Worm (Caenorhabditis elegans): ENCODE data around the gene srj-4.
A peak's percentile ranks its signal among the peaks of the same experiment; 100 is the strongest.

The srj-4 gene

DNA sequence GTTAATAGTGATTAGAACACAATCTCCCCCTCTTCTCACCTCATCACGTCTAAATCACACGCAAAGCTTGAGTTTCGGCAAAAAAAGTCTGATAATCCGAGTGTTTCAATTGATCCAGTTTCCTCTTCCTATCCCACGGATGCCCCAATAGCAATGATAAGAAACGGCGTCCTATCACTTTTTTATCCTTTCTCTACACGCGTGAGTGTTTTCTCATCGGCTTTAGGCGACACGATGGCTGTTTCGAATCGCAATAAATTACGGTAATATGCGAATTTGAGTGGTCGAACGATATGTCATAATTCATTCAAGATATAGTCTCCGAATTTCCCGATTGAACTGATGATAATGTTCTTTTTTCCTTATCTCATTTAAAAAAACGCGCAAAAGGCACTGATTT lies 36.5 kb downstream of the srj-4 start:
- TF ChIP-seq elt-3 (tag; optimal IDR thresholded peaks at IDR 0.05) (peak in 1 of 6 experiments; percentile 92), grh-1 (GFP tag; IDR thresholded peaks at IDR 0.05) (no peak), blmp-1 (tag; optimal IDR thresholded peaks at IDR 0.05) (peak; percentile 97), mab-9 (GFP tag; IDR thresholded peaks at IDR 0.05) (no peak), fkh-10 (GFP tag; optimal IDR thresholded peaks at IDR 0.05) (no peak), sptf-1 (tag; optimal IDR thresholded peaks at IDR 0.05) (no peak), lir-3 (tag; optimal IDR thresholded peaks at IDR 0.05; ENCODE audit: poor library complexity) (no peak), irx-1 (tag; optimal IDR thresholded peaks at IDR 0.05) (no peak), hlh-17 (GFP tag; optimal IDR thresholded peaks at IDR 0.05; ENCODE audit: borderline replicate concordance) (no peak), isw-1 (GFP tag; IDR thresholded peaks at IDR 0.05) (no peak), nhr-77 (tag; optimal IDR thresholded peaks at IDR 0.05) (no peak)

DNA sequence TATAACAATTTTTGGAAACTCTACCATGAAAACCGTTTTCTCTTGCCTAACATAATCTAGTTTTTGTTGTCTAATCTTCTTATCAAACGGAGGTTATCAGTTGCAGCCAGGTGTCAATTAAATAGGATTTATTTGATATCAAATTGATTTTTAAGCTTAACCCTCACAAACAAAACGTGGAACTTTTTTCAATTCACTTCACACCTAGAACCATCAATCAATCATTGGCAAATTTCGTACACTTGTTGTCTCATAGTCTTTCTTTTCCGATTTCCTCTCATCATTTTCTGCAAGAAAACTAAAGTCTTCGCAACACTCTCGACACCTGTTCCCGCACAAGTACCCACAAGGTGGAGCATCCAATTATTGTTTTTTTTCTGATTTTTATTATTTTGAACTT lies 45.7 kb downstream of the srj-4 start:
- TF ChIP-seq nhr-47 (tag; optimal IDR thresholded peaks at IDR 0.05): no peak
- TF ChIP-seq egl-27 (tag; optimal IDR thresholded peaks at IDR 0.05): no peak
- TF ChIP-seq ceh-8 (GFP tag; optimal IDR thresholded peaks at IDR 0.05): no peak
- TF ChIP-seq sup-37 (GFP tag; optimal IDR thresholded peaks at IDR 0.05): no peak
- TF ChIP-seq ceh-90 (tag; optimal IDR thresholded peaks at IDR 0.05): no peak
- TF ChIP-seq lin-14 (GFP tag; optimal IDR thresholded peaks at IDR 0.05): peak; percentile 44
- TF ChIP-seq efl-3 (GFP tag; optimal IDR thresholded peaks at IDR 0.05): no peak
- no peak for TF ChIP-seq egl-13 (tag; optimal IDR thresholded peaks at IDR 0.05)
- TF ChIP-seq C34B4.2 (tag; optimal IDR thresholded peaks at IDR 0.05): no peak
- no peak for TF ChIP-seq skn-1 (tag; optimal IDR thresholded peaks at IDR 0.05)
- no peak for TF ChIP-seq mep-1 (tag; optimal IDR thresholded peaks at IDR 0.05)
- TF ChIP-seq blmp-1 (tag; optimal IDR thresholded peaks at IDR 0.05): no peak
- no peak for TF ChIP-seq lir-3 (tag; optimal IDR thresholded peaks at IDR 0.05; ENCODE audit: poor library complexity)
- peak; percentile 24 for TF ChIP-seq rnt-1 (tag; optimal IDR thresholded peaks at IDR 0.05)
- peak; percentile 21 for TF ChIP-seq elt-2 (tag; optimal IDR thresholded peaks at IDR 0.05)
- no peak for TF ChIP-seq nhr-90 (tag; optimal IDR thresholded peaks at IDR 0.05; ENCODE audit: poor library complexity)
- TF ChIP-seq xbp-1 (tag; optimal IDR thresholded peaks at IDR 0.05): no peak

DNA sequence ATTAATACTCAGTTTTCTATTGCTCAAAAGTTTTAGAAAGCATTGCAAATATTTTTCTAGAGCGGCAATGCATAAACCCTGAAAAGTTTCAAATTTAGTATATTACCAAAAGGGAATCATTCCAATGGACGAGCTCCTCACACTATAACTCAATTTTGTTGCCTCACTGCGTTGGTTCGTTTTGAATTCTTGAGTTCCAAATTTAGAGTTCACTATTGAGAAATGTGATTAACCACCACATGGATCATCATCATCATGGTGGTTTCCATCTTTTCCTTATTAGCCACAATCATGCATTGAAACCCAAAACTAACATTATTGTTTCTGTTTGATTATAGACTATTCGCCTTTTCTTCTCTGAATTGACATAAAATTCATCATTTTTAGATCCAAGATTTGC lies 46.9 kb downstream of the srj-4 start:
- TF ChIP-seq unc-98 (GFP tag; IDR thresholded peaks at IDR 0.05) (no peak), lir-3 (tag; optimal IDR thresholded peaks at IDR 0.05; ENCODE audit: poor library complexity) (no peak), isw-1 (GFP tag; IDR thresholded peaks at IDR 0.05) (no peak), hlh-4 (tag; optimal IDR thresholded peaks at IDR 0.05) (no peak), unc-62 (GFP tag; optimal IDR thresholded peaks at IDR 0.05) (no peak), swsn-7 (tag; optimal IDR thresholded peaks at IDR 0.05) (no peak), nhr-28 (tag; optimal IDR thresholded peaks at IDR 0.05) (no peak), lin-35 (GFP tag; optimal IDR thresholded peaks at IDR 0.05) (no peak), nhr-237 (tag; optimal IDR thresholded peaks at IDR 0.05) (no peak), sox-4 (tag; optimal IDR thresholded peaks at IDR 0.05) (no peak), tbx-2 (tag; optimal IDR thresholded peaks at IDR 0.05) (no peak), unc-86 (tag; optimal IDR thresholded peaks at IDR 0.05) (no peak), ets-5 (GFP tag; IDR thresholded peaks at IDR 0.05) (no peak), mdl-1 (tag; optimal IDR thresholded peaks at IDR 0.05) (no peak), ceh-63 (GFP tag; optimal IDR thresholded peaks at IDR 0.05) (no peak)

Data from whole organism, L1 larva.